Fruit fly (Drosophila melanogaster) whole organism, pupa: Measurements from ENCODE around the gene Ndae1.

Experiments
- CG10348 ChIP-seq: fragments of 200-800 bp; sonication (Bioruptor generic); IDR thresholded peaks from 2 replicates; pipeline ENCODE4 v1.3.6; 2022; ENCODE audit warnings: missing biosample characterization, missing genetic modification characterization
- CG12605 ChIP-seq: fragments of 200-800 bp; sonication (Bioruptor generic); IDR thresholded peaks from 2 replicates; pipeline ENCODE4 v1.3.6; 2022; ENCODE audit warnings: missing biosample characterization, missing genetic modification characterization
- CG13204 ChIP-seq: fragments of 200-800 bp; sonication (Bioruptor generic); optimal IDR thresholded peaks from 2 replicates; lab custom pipeline; 2018; ENCODE audit warnings: missing biosample characterization, mild to moderate bottlenecking, missing genetic modification characterization, moderate library complexity
- CG15710 ChIP-seq: fragments of 200-800 bp; sonication (Bioruptor generic); optimal IDR thresholded peaks from 2 replicates; lab custom pipeline; 2018; ENCODE audit warnings: missing biosample characterization, mild to moderate bottlenecking, missing genetic modification characterization, moderate library complexity
- CG17806 ChIP-seq: fragments of 200-800 bp; sonication (Bioruptor generic); optimal IDR thresholded peaks from 2 replicates; lab custom pipeline; 2018; ENCODE audit warnings: missing biosample characterization, mild to moderate bottlenecking, missing genetic modification characterization, moderate library complexity
- CG32121 ChIP-seq: fragments of 200-800 bp; sonication (Bioruptor generic); IDR thresholded peaks from 2 replicates; pipeline ENCODE4 v1.3.6; 2022; ENCODE audit warnings: missing biosample characterization, missing genetic modification characterization
- CG34367 ChIP-seq: fragments of 200-800 bp; sonication (Bioruptor generic); optimal IDR thresholded peaks from 2 replicates; lab custom pipeline; 2018; ENCODE audit warnings: missing biosample characterization, mild to moderate bottlenecking, missing genetic modification characterization
- CG4496 ChIP-seq: fragments of 200-800 bp; sonication (Bioruptor generic); IDR thresholded peaks from 3 replicates; pipeline ENCODE4 v1.3.6; 2022; ENCODE audit warnings: missing biosample characterization, missing genetic modification characterization
- CG8159 ChIP-seq: fragments of 200-800 bp; sonication (Bioruptor generic); optimal IDR thresholded peaks from 3 replicates; lab custom pipeline; 2018; ENCODE audit warnings: missing biosample characterization, mild to moderate bottlenecking, missing genetic modification characterization, moderate library complexity
- CG9948 ChIP-seq: fragments of 200-800 bp; sonication (Bioruptor generic); optimal IDR thresholded peaks from 2 replicates; lab custom pipeline; 2018; ENCODE audit warnings: missing biosample characterization, mild to moderate bottlenecking, missing genetic modification characterization, moderate library complexity
- EcR ChIP-seq: fragments of 200-800 bp; sonication (Bioruptor generic); optimal IDR thresholded peaks from 3 replicates; lab custom pipeline; 2019; ENCODE audit warnings: missing biosample characterization, missing genetic modification characterization, mild to moderate bottlenecking, moderate library complexity, missing genetic modification reagents
- Ets98B ChIP-seq: fragments of 200-800 bp; sonication (Bioruptor generic); IDR thresholded peaks from 2 replicates; pipeline ENCODE4 v1.3.6; 2022; ENCODE audit warnings: missing biosample characterization, missing genetic modification characterization
- Pif1B ChIP-seq: fragments of 200-800 bp; sonication (Bioruptor generic); optimal IDR thresholded peaks from 3 replicates; lab custom pipeline; 2016; ENCODE audit warnings: missing biosample characterization, missing genetic modification characterization
- Snoo ChIP-seq: fragments of 200-800 bp; sonication (Bioruptor generic); optimal IDR thresholded peaks from 3 replicates; lab custom pipeline; 2017; ENCODE audit warnings: missing biosample characterization, mild to moderate bottlenecking, missing genetic modification characterization, inconsistent platforms
- fd96Ca ChIP-seq: fragments of 200-800 bp; sonication (Bioruptor generic); IDR thresholded peaks from 3 replicates; pipeline ENCODE4 v1.3.6; 2022; ENCODE audit warnings: missing biosample characterization, missing genetic modification characterization
- gl ChIP-seq: fragments of 200-800 bp; sonication (Bioruptor generic); optimal IDR thresholded peaks from 2 replicates; lab custom pipeline; 2018; ENCODE audit warnings: missing biosample characterization, mild to moderate bottlenecking, missing genetic modification characterization

Gene Ndae1

DNA sequence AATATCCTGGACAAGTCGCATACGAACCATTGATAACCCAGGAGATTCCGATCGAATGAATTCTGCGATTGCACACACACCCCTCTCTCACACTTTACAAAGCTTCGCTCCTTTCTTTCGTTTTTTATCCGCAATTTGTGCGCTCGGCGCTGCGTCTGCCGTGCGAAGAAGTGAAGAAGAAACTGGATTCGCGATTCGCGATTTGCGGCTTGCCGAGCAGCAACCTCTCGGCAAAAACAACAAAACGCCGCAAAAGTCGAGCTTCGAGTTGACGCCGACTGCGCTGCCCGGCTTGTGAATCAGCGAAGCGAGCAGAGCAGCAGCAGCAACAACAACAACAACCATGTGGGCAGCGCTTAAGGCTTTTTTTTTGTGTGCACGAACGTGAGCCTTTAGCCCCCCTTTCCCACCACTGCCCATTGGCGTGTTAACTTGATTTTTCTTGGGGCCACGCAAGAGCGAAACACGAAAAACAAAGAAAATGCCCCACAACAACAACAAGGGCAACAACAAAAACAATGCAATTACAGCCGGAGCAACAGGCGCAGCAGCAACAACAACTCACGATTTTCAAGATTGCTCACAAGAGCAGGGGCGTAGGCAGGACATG is 61.1 kb downstream of the Ndae1 start:
- TF ChIP-seq CG4496 (GFP tag; lab: Robert Waterston, UW) (peak; percentile 100), Ets98B (GFP tag; lab: Robert Waterston, UW) (peak; percentile 3; the same call in 1 of the 2 replicates), CG10348 (GFP tag; lab: Robert Waterston, UW) (no peak), CG8159 (tag; lab: Kevin White, UChicago) (no peak), CG17806 (tag; lab: Kevin White, UChicago) (no peak)

dm6 chr2L:7181978-7182392 is 67.2 kb downstream of the Ndae1 start, which contains the start of gene MICU1:
MICU1 (plus strand) TSS chr2L:7182234.
- TF ChIP-seq CG17806 (tag; lab: Kevin White, UChicago) (no peak), CG13204 (GFP tag; lab: Kevin White, UChicago) (no peak), CG15710 (tag; lab: Kevin White, UChicago) (peak; percentile 19), Pif1B (no peak), fd96Ca (0 out of 3 replicates have a peak, but pooled peaks have one; percentile 15), gl (tag; lab: Kevin White, UChicago) (no peak), CG34367 (no peak)

- TF ChIP-seq CG4496 (GFP tag; lab: Robert Waterston, UW) (peak; percentile 58; the same call in 1 of the 3 replicates), fd96Ca (no peak)
Measured at dm6 chr2L:7179276-7179675, 69.9 kb downstream of the Ndae1 start.

dm6 chr2L:7175786-7176185 is 73.4 kb downstream of the Ndae1 start:
- TF ChIP-seq CG9948 (tag; lab: Kevin White, UChicago) (peak; percentile 22), Pif1B (peak; percentile 35), CG8159 (tag; lab: Kevin White, UChicago) (no peak), CG34367 (no peak), gl (tag; lab: Kevin White, UChicago) (no peak), CG4496 (GFP tag; lab: Robert Waterston, UW) (peak; percentile 83), EcR (GFP tag; lab: Kevin White, UChicago) (peak; percentile 5), CG12605 (GFP tag; lab: Robert Waterston, UW) (0 out of 2 replicates have a peak, but pooled peaks have one; percentile 12), CG32121 (GFP tag; lab: Robert Waterston, UW) (no peak), Snoo (tag; lab: Kevin White, UChicago) (no peak), CG10348 (GFP tag; lab: Robert Waterston, UW) (no peak), fd96Ca (no peak)

dm6 chr2L:7174351-7174750 is 74.8 kb downstream of the Ndae1 start:
- TF ChIP-seq EcR (GFP tag; lab: Kevin White, UChicago) (peak; percentile 91), CG32121 (GFP tag; lab: Robert Waterston, UW) (no peak)
- TF ChIP-seq, all 21 proteins: peak for 1
